Worm (Caenorhabditis elegans): Measurements from ENCODE around the gene irld-64.

irld-64 gene

ce11 chrII:2925032-2925431, 5.4 kb downstream of the irld-64 start:
- TF ChIP-seq ahr-1 (tag; optimal IDR thresholded peaks at IDR 0.05), result no peak
- TF ChIP-seq elt-2 (tag; optimal IDR thresholded peaks at IDR 0.05), result no peak
- no peak for TF ChIP-seq K09A11.1 (tag; optimal IDR thresholded peaks at IDR 0.05; ENCODE audit: insufficient read depth)
- TF ChIP-seq ceh-14 (tag; optimal IDR thresholded peaks at IDR 0.05), result no peak
- TF ChIP-seq dmd-4 (tag; optimal IDR thresholded peaks at IDR 0.05; ENCODE audit: borderline replicate concordance), result no peak
- no peak for TF ChIP-seq Y22D7AL.16 (tag; optimal IDR thresholded peaks at IDR 0.05)
- no peak for TF ChIP-seq gmeb-2 (tag; optimal IDR thresholded peaks at IDR 0.05)
- no peak for TF ChIP-seq hlh-8 (tag; optimal IDR thresholded peaks at IDR 0.05)
- no peak for TF ChIP-seq ref-2 (tag; optimal IDR thresholded peaks at IDR 0.05)
- TF ChIP-seq ceh-22 (tag; optimal IDR thresholded peaks at IDR 0.05), result no peak
- no peak for TF ChIP-seq unc-55 (GFP tag; optimal IDR thresholded peaks at IDR 0.05)
- TF ChIP-seq ceh-24 (tag; optimal IDR thresholded peaks at IDR 0.05), result no peak
- no peak for TF ChIP-seq T23F11.4 (GFP tag; optimal IDR thresholded peaks at IDR 0.05)
- TF ChIP-seq ceh-45 (GFP tag; IDR thresholded peaks at IDR 0.05), result no peak
- TF ChIP-seq pros-1 (tag; optimal IDR thresholded peaks at IDR 0.05), result no peak
- no peak for TF ChIP-seq fax-1 (tag; optimal IDR thresholded peaks at IDR 0.05)
- no peak for TF ChIP-seq sox-4 (tag; optimal IDR thresholded peaks at IDR 0.05)
- no peak for TF ChIP-seq pha-2 (tag; optimal IDR thresholded peaks at IDR 0.05)
- no peak for TF ChIP-seq C08G9.2 (tag; optimal IDR thresholded peaks at IDR 0.05)

ce11 chrII:2923617-2924016, 6.8 kb downstream of the irld-64 start, which contains the start of gene ZK355.2:
Gene ZK355.2 (plus strand): TSS chrII:2923917.
- no peak for TF ChIP-seq pha-4 (tag; optimal IDR thresholded peaks at IDR 0.05)
- TF ChIP-seq ceh-24 (tag; optimal IDR thresholded peaks at IDR 0.05), result no peak
- no peak for TF ChIP-seq hlh-13 (GFP tag; optimal IDR thresholded peaks at IDR 0.05)
- no peak for TF ChIP-seq hlh-6 (tag; optimal IDR thresholded peaks at IDR 0.05)
- no peak for TF ChIP-seq ceh-45 (GFP tag; IDR thresholded peaks at IDR 0.05)
- TF ChIP-seq ceh-48 (tag; optimal IDR thresholded peaks at IDR 0.05), result no peak
- no peak for TF ChIP-seq Y22D7AL.16 (tag; optimal IDR thresholded peaks at IDR 0.05)
- no peak for TF ChIP-seq ttx-3 (tag; optimal IDR thresholded peaks at IDR 0.05)
- no peak for TF ChIP-seq nfya-1 (tag; optimal IDR thresholded peaks at IDR 0.05)
- TF ChIP-seq ceh-9 (tag; optimal IDR thresholded peaks at IDR 0.05), result no peak
- no peak for TF ChIP-seq T23F11.4 (GFP tag; optimal IDR thresholded peaks at IDR 0.05)
- TF ChIP-seq ceh-6 (GFP tag; optimal IDR thresholded peaks at IDR 0.05), result no peak
- TF ChIP-seq fkh-10 (GFP tag; optimal IDR thresholded peaks at IDR 0.05), result no peak

ce11 chrII:2922782-2923181, 7.6 kb downstream of the irld-64 start:
- no peak for TF ChIP-seq ceh-48 (tag; optimal IDR thresholded peaks at IDR 0.05)
- no peak for TF ChIP-seq pqm-1 (tag; optimal IDR thresholded peaks at IDR 0.05)
- no peak for TF ChIP-seq hlh-30 (tag; optimal IDR thresholded peaks at IDR 0.05; ENCODE audit: insufficient read depth)
- no peak for TF ChIP-seq ceh-30 (tag; optimal IDR thresholded peaks at IDR 0.05)
- TF ChIP-seq ceh-24 (tag; optimal IDR thresholded peaks at IDR 0.05), result no peak
- no peak for TF ChIP-seq syd-9 (tag; optimal IDR thresholded peaks at IDR 0.05)
- TF ChIP-seq pax-1 (tag; optimal IDR thresholded peaks at IDR 0.05), result no peak
- no peak for TF ChIP-seq F13H6.1 (tag; optimal IDR thresholded peaks at IDR 0.05)
- no peak for TF ChIP-seq nfya-1 (tag; optimal IDR thresholded peaks at IDR 0.05)
- TF ChIP-seq ceh-6 (GFP tag; optimal IDR thresholded peaks at IDR 0.05), result no peak
- TF ChIP-seq pag-3 (tag; optimal IDR thresholded peaks at IDR 0.05; ENCODE audit: borderline replicate concordance), result no peak
- TF ChIP-seq tbx-7 (tag; optimal IDR thresholded peaks at IDR 0.05), result no peak
- no peak for TF ChIP-seq ceh-22 (tag; optimal IDR thresholded peaks at IDR 0.05)
- no peak for TF ChIP-seq K09A11.1 (tag; optimal IDR thresholded peaks at IDR 0.05; ENCODE audit: insufficient read depth)
- TF ChIP-seq ztf-16 (tag; optimal IDR thresholded peaks at IDR 0.05), result no peak
- TF ChIP-seq pha-4 (tag; optimal IDR thresholded peaks at IDR 0.05), result no peak

ce11 chrII:2922359-2922758, 8.0 kb downstream of the irld-64 start:
- no peak for TF ChIP-seq elt-4 (tag; optimal IDR thresholded peaks at IDR 0.05)
- TF ChIP-seq ceh-6 (GFP tag; optimal IDR thresholded peaks at IDR 0.05), result no peak
- TF ChIP-seq pha-4 (tag; optimal IDR thresholded peaks at IDR 0.05), result no peak
- no peak for TF ChIP-seq ttx-3 (tag; optimal IDR thresholded peaks at IDR 0.05)
- no peak for TF ChIP-seq ceh-48 (tag; optimal IDR thresholded peaks at IDR 0.05)
- no peak for TF ChIP-seq syd-9 (tag; optimal IDR thresholded peaks at IDR 0.05)
- TF ChIP-seq ztf-16 (tag; optimal IDR thresholded peaks at IDR 0.05), result no peak

Data from whole organism, late embryonic.